Worm (Caenorhabditis elegans) whole organism, mixed stage, embryonic: ENCODE results near the gene F21H7.12.

Experiments used
- bed-3 ChIP-seq: fragments of 200-800 bp; sonication (Bioruptor generic); optimal IDR thresholded peaks from 3 replicates; lab custom pipeline; 2018; ENCODE audit warnings: mild to moderate bottlenecking, missing genetic modification characterization, moderate library complexity, missing compliant biosample characterization
- blmp-1 ChIP-seq: fragments of 150-350 bp; optimal IDR thresholded peaks from 2 replicates; lab custom pipeline; 2014; ENCODE audit warnings: missing biosample characterization, missing genetic modification characterization
- ceh-39 ChIP-seq: fragments of 150-350 bp; optimal IDR thresholded peaks from 2 replicates; lab custom pipeline; 2014; ENCODE audit warnings: missing biosample characterization, missing genetic modification characterization
- ceh-43 ChIP-seq: fragments of 200-800 bp; sonication (Bioruptor generic); optimal IDR thresholded peaks from 2 replicates; lab custom pipeline; 2018; ENCODE audit warnings: mild to moderate bottlenecking, missing genetic modification characterization, moderate library complexity, missing compliant biosample characterization
- ceh-83 ChIP-seq: fragments of 200-800 bp; sonication (Bioruptor generic); optimal IDR thresholded peaks from 2 replicates; lab custom pipeline; 2018; ENCODE audit warnings: mild to moderate bottlenecking, missing genetic modification characterization, missing compliant biosample characterization
- ces-1 ChIP-seq: fragments of 150-350 bp; optimal IDR thresholded peaks from 2 replicates; lab custom pipeline; 2014; ENCODE audit warnings: missing biosample characterization, missing genetic modification reagents, missing genetic modification characterization
- cnd-1 ChIP-seq: fragments of 200-800 bp; sonication (Bioruptor generic); optimal IDR thresholded peaks from 2 replicates; lab custom pipeline; 2018; ENCODE audit warnings: mild to moderate bottlenecking, missing genetic modification characterization, missing compliant biosample characterization
- drap-1 ChIP-seq: fragments of 200-800 bp; sonication (Bioruptor generic); optimal IDR thresholded peaks from 3 replicates; lab custom pipeline; 2018; ENCODE audit warnings: mild to moderate bottlenecking, missing genetic modification characterization, missing compliant biosample characterization
- elt-1 ChIP-seq: sonication (generic microtip); optimal IDR thresholded peaks from 2 replicates; lab custom pipeline; 2017; ENCODE audit warnings: missing genetic modification characterization, mild to moderate bottlenecking, missing compliant biosample characterization, antibody characterized with exemption, moderate library complexity, borderline replicate concordance; ENCODE audit not compliant: insufficient read depth
- elt-3 ChIP-seq: fragments of 150-350 bp; optimal IDR thresholded peaks from 2 replicates; lab custom pipeline; 2014; ENCODE audit warnings: missing biosample characterization, missing genetic modification characterization
- flh-1 ChIP-seq: fragments of 200-800 bp; sonication (Bioruptor generic); optimal IDR thresholded peaks from 2 replicates; lab custom pipeline; 2018; ENCODE audit warnings: mild to moderate bottlenecking, missing genetic modification characterization, moderate library complexity, missing compliant biosample characterization
- ham-2 ChIP-seq: fragments of 200-800 bp; sonication (Bioruptor generic); optimal IDR thresholded peaks from 2 replicates; lab custom pipeline; 2018; ENCODE audit warnings: mild to moderate bottlenecking, missing genetic modification characterization, missing compliant biosample characterization
- hlh-1 ChIP-seq: fragments of 150-350 bp; optimal IDR thresholded peaks from 2 replicates; lab custom pipeline; 2014; ENCODE audit warnings: missing biosample characterization, missing genetic modification reagents, missing genetic modification characterization
- lin-13 ChIP-seq: fragments of 150-350 bp; optimal IDR thresholded peaks from 2 replicates; lab custom pipeline; 2014; ENCODE audit warnings: missing biosample characterization, missing genetic modification characterization
- lin-32 ChIP-seq: fragments of 200-800 bp; sonication (Bioruptor generic); optimal IDR thresholded peaks from 2 replicates; lab custom pipeline; 2018; ENCODE audit warnings: mild to moderate bottlenecking, missing genetic modification characterization, missing compliant biosample characterization
- mab-5 ChIP-seq: fragments of 150-350 bp; optimal IDR thresholded peaks from 2 replicates; lab custom pipeline; 2014; ENCODE audit warnings: missing biosample characterization, missing genetic modification characterization
- mep-1 ChIP-seq: fragments of 150-350 bp; optimal IDR thresholded peaks from 2 replicates; lab custom pipeline; 2017; ENCODE audit warnings: missing biosample characterization, missing genetic modification reagents, missing genetic modification characterization, inconsistent platforms
- nhr-12 ChIP-seq: fragments of 150-350 bp; optimal IDR thresholded peaks from 2 replicates; lab custom pipeline; 2014; ENCODE audit warnings: missing biosample characterization, missing genetic modification characterization
- nhr-2 ChIP-seq: fragments of 150-350 bp; optimal IDR thresholded peaks from 2 replicates; lab custom pipeline; 2014; ENCODE audit warnings: missing biosample characterization, missing genetic modification characterization
- nhr-237 ChIP-seq: fragments of 150-350 bp; optimal IDR thresholded peaks from 2 replicates; lab custom pipeline; 2014; ENCODE audit warnings: missing biosample characterization, missing genetic modification characterization
- nhr-28 ChIP-seq: fragments of 150-350 bp; optimal IDR thresholded peaks from 2 replicates; lab custom pipeline; 2014; ENCODE audit warnings: missing biosample characterization, missing genetic modification characterization
- nhr-76 ChIP-seq: sonication (generic microtip); optimal IDR thresholded peaks from 2 replicates; lab custom pipeline; 2017; ENCODE audit warnings: missing biosample characterization, missing genetic modification characterization
- pha-4 ChIP-seq: fragments of 150-350 bp; optimal IDR thresholded peaks from 2 replicates; lab custom pipeline; 2018; ENCODE audit warnings: missing biosample characterization, missing genetic modification reagents, missing genetic modification characterization
- sem-2 ChIP-seq: fragments of 200-800 bp; sonication (Bioruptor generic); optimal IDR thresholded peaks from 2 replicates; lab custom pipeline; 2018; ENCODE audit warnings: mild to moderate bottlenecking, missing genetic modification characterization, missing compliant biosample characterization
- snpc-4 ChIP-seq: fragments of 150-350 bp; optimal IDR thresholded peaks from 2 replicates; lab custom pipeline; 2014; ENCODE audit warnings: missing biosample characterization, missing genetic modification characterization
- sptf-1 ChIP-seq: sonication (generic microtip); optimal IDR thresholded peaks from 2 replicates; lab custom pipeline; 2017; ENCODE audit warnings: mild to moderate bottlenecking, missing genetic modification characterization, moderate library complexity, missing compliant biosample characterization
- tbx-8 ChIP-seq: fragments of 200-800 bp; sonication (Bioruptor generic); optimal IDR thresholded peaks from 2 replicates; lab custom pipeline; 2018; ENCODE audit warnings: mild to moderate bottlenecking, missing genetic modification characterization, moderate library complexity, missing compliant biosample characterization
- unc-120 ChIP-seq: sonication (generic microtip); optimal IDR thresholded peaks from 2 replicates; lab custom pipeline; 2017; ENCODE audit warnings: missing genetic modification characterization, missing compliant biosample characterization; ENCODE audit not compliant: poor library complexity, severe bottlenecking
- unc-39 ChIP-seq: fragments of 150-350 bp; optimal IDR thresholded peaks from 2 replicates; lab custom pipeline; 2014; ENCODE audit warnings: missing biosample characterization, missing genetic modification characterization
- unc-62 ChIP-seq: fragments of 150-350 bp; optimal IDR thresholded peaks from 2 replicates; lab custom pipeline; 2014; ENCODE audit warnings: missing biosample characterization, missing genetic modification reagents, missing genetic modification characterization
- zip-8 ChIP-seq: fragments of 150-350 bp; optimal IDR thresholded peaks from 2 replicates; lab custom pipeline; 2014; ENCODE audit warnings: missing biosample characterization, missing genetic modification characterization
- ztf-11 ChIP-seq: fragments of 150-350 bp; optimal IDR thresholded peaks from 2 replicates; lab custom pipeline; 2014; ENCODE audit warnings: missing biosample characterization, missing genetic modification characterization

Gene F21H7.12

DNA sequence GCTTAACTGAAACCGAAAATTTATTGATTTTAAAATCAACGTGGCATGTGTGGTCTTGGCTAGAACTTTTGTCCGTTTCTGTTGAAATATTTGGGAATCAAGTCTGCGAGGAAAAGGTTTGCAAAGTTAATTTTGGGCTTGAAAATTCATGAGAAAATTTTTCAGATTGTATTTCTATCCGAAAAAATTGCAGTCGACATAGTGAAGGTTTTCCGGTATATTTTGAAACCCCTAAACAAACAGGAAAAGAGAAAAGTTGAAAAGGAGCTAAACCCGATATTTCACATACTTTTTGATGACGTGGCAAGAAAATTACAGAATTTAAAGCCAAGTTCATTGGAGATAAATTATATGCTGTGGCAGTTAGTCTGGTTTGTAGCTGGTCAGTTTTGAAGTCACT lies 29.7 kb downstream of the F21H7.12 start, which contains the start of gene nhr-127:
nhr-127 (plus strand) TSS at position 301 of the 400 bp plus-strand sequence.
- TF ChIP-seq lin-13 = no peak

ce11 chrV:16266514-16266913 lies 36.5 kb downstream of the F21H7.12 start, which contains the start of gene T13F3.4:
TSS of gene T13F3.4 (minus strand) at chrV:16266614.
- TF ChIP-seq ces-1 (no peak), ham-2 (GFP tag; lab: Kevin White, UChicago) (no peak), elt-1 (tag; lab: Kevin White, UChicago) (no peak), unc-39 (tag; lab: Kevin White, UChicago) (no peak), sem-2 (no peak), ztf-11 (tag; lab: Kevin White, UChicago) (no peak), drap-1 (GFP tag; lab: Kevin White, UChicago) (no peak), bed-3 (GFP tag; lab: Kevin White, UChicago) (no peak), ceh-43 (GFP tag; lab: Kevin White, UChicago) (no peak), nhr-237 (tag; lab: Kevin White, UChicago) (no peak), ceh-83 (GFP tag; lab: Kevin White, UChicago) (no peak), flh-1 (GFP tag; lab: Kevin White, UChicago) (no peak), hlh-1 (tag; lab: Kevin White, UChicago) (no peak), nhr-12 (tag; lab: Kevin White, UChicago) (no peak), nhr-28 (tag; lab: Kevin White, UChicago) (no peak), elt-3 (no peak)

DNA sequence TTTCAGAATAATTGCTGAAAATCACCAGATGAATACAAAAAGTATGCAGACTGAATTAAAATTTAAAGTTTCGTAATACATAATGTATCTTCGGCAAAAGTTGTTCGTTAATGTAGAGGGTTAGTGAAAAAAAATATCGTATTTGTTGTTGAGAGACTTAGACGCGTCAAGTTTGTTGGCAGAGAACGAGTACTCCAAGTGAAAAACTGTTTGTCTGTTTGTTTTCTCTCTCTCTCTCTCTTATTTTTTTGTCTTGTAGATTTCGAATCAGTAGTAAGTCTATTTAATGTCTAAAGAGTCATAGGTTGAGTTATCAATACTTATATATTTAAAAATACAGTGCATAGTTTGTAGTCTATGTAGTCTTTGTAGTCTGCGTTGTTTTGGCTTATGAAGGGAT lies 39.6 kb downstream of the F21H7.12 start, which contains the start of the genes fbxa-2 and T13F3.8:
fbxa-2 (minus strand) TSS at position 101 of the 400 bp plus-strand sequence.
T13F3.8 (plus strand) TSS at position 245 of the 400 bp plus-strand sequence.
- TF ChIP-seq nhr-2 (no peak), drap-1 (GFP tag; lab: Kevin White, UChicago) (no peak), nhr-76 (no peak), ceh-39 (no peak), flh-1 (GFP tag; lab: Kevin White, UChicago) (no peak), elt-3 (no peak), ztf-11 (tag; lab: Kevin White, UChicago) (no peak), cnd-1 (tag; lab: Kevin White, UChicago) (no peak), elt-1 (tag; lab: Kevin White, UChicago) (no peak), sem-2 (no peak), tbx-8 (GFP tag; lab: Kevin White, UChicago) (no peak), hlh-1 (tag; lab: Kevin White, UChicago) (no peak), mep-1 (tag; lab: Kevin White, UChicago) (no peak), nhr-237 (tag; lab: Kevin White, UChicago) (no peak), zip-8 (tag; lab: Kevin White, UChicago) (no peak)

ce11 chrV:16271121-16271520 lies 41.2 kb downstream of the F21H7.12 start, which contains the start of gene T13F3.6:
TSS of gene T13F3.6 (minus strand) at chrV:16271221.
- TF ChIP-seq sem-2 (no peak), mab-5 (tag; lab: Kevin White, UChicago) (no peak), cnd-1 (tag; lab: Kevin White, UChicago) (no peak), ces-1 (no peak), unc-120 (tag; lab: Kevin White, UChicago) (no peak), sptf-1 (tag; lab: Kevin White, UChicago) (no peak), ham-2 (GFP tag; lab: Kevin White, UChicago) (no peak), elt-3 (no peak), nhr-28 (tag; lab: Kevin White, UChicago) (no peak), unc-62 (no peak), mep-1 (tag; lab: Kevin White, UChicago) (no peak), ceh-83 (GFP tag; lab: Kevin White, UChicago) (no peak), nhr-2 (no peak), pha-4 (tag; lab: Kevin White, UChicago) (no peak), lin-32 (GFP tag; lab: Kevin White, UChicago) (no peak), ztf-11 (tag; lab: Kevin White, UChicago) (no peak), nhr-12 (tag; lab: Kevin White, UChicago) (no peak)
- TF ChIP-seq, all 35 proteins: peak for 0

DNA sequence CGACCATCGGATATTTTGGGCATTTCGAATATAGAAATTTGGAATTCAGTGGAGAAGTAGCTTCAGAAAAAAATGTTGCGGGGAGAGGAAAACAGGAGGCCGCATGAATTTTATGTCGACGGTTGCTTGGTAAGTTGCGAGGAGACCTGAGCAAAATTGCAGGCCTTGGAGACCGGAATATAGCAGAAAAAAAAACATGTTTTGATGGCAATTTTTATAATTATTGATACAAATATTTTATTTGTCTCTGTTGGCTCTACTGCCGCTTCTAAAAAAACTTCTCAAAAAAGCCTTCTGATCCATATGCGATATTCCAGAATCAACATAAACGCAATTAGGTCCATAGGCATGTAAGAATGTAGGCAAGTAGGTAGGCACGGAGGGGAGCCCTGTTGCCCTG lies 45.4 kb downstream of the F21H7.12 start, which contains the start of gene pacl-1:
pacl-1 (minus strand) TSS at position 101 of the 400 bp plus-strand sequence.
- TF ChIP-seq blmp-1 (tag; lab: Kevin White, UChicago) (no peak), nhr-237 (tag; lab: Kevin White, UChicago) (no peak), sptf-1 (tag; lab: Kevin White, UChicago) (no peak), snpc-4 (tag; lab: Kevin White, UChicago) (no peak), hlh-1 (tag; lab: Kevin White, UChicago) (no peak)
- TF ChIP-seq, all 35 proteins: peak for 0
